Worm (Caenorhabditis elegans): ENCODE results near the gene rpl-35.

The rpl-35 gene

ce11 chrIII:7854494-7855184 is at the start of gene rpl-35 (continued):
- TF ChIP-seq ceh-82 (tag; optimal IDR thresholded peaks at IDR 0.05), result peak; percentile 56
- peak; percentile 99 for TF ChIP-seq arid-1 (GFP tag; conservative IDR thresholded peaks at IDR 0.05)
- peak; percentile 83 for TF ChIP-seq lir-3 (tag; optimal IDR thresholded peaks at IDR 0.05)
- TF ChIP-seq zag-1 (tag; optimal IDR thresholded peaks at IDR 0.05), result peak; percentile 92
- peak in 1 of 2 experiments; percentile 100 for TF ChIP-seq unc-62 (GFP tag; optimal IDR thresholded peaks at IDR 0.05 in 1 of 2)
- TF ChIP-seq unc-62 (tag; optimal IDR thresholded peaks at IDR 0.05), result peak; percentile 32
- peak; percentile 98 for TF ChIP-seq F49E8.2 (tag; optimal IDR thresholded peaks at IDR 0.05; ENCODE audit: borderline replicate concordance)
- peak; percentile 86; the same call in 1 of the 2 replicates for TF ChIP-seq zip-11 (GFP tag; IDR thresholded peaks at IDR 0.05)
- no peak for TF ChIP-seq unc-39 (tag; optimal IDR thresholded peaks at IDR 0.05)
- TF ChIP-seq dve-1 (tag; optimal IDR thresholded peaks at IDR 0.05; ENCODE audit: insufficient read depth), result peak; percentile 100
- peak; percentile 99 for TF ChIP-seq daf-19 (GFP tag; conservative IDR thresholded peaks at IDR 0.05)
- peak; percentile 100 for TF ChIP-seq mep-1 (tag; optimal IDR thresholded peaks at IDR 0.05)
- TF ChIP-seq nhr-25 (tag; optimal IDR thresholded peaks at IDR 0.05; ENCODE audit: borderline replicate concordance, insufficient read depth), result peak; percentile 98
- peak; percentile 88 for TF ChIP-seq cey-2 (tag; optimal IDR thresholded peaks at IDR 0.05; ENCODE audit: borderline replicate concordance, insufficient read depth)
- TF ChIP-seq aha-1 (tag), result peak; percentile 100
- TF ChIP-seq dmd-8 (GFP tag; IDR thresholded peaks at IDR 0.05), result peak; percentile 90
- peak; percentile 99 for TF ChIP-seq lin-1 (GFP tag; IDR thresholded peaks at IDR 0.05)
- peak; percentile 88 for TF ChIP-seq fos-1 (tag; optimal IDR thresholded peaks at IDR 0.05)
- TF ChIP-seq pqm-1 (tag; optimal IDR thresholded peaks at IDR 0.05), result peak; percentile 87
- TF ChIP-seq nhr-10 (tag; optimal IDR thresholded peaks at IDR 0.05), result peak; percentile 97
- TF ChIP-seq D1046.2 (GFP tag; IDR thresholded peaks at IDR 0.05), result peak; percentile 98
- TF ChIP-seq duxl-1 (tag; optimal IDR thresholded peaks at IDR 0.05; ENCODE audit: poor library complexity), result peak; percentile 98
- peak; percentile 99 for TF ChIP-seq nhr-11 (tag; optimal IDR thresholded peaks at IDR 0.05)
- TF ChIP-seq zip-2 (tag; optimal IDR thresholded peaks at IDR 0.05), result peak; percentile 93
- peak; percentile 96 for TF ChIP-seq nhr-48 (tag; optimal IDR thresholded peaks at IDR 0.05)
- TF ChIP-seq snpc-4 (tag; optimal IDR thresholded peaks at IDR 0.05), result peak; percentile 55
- peak; percentile 92 to 96 for TF ChIP-seq hif-1 (tag; optimal IDR thresholded peaks at IDR 0.05)
- peak; percentile 98 for TF ChIP-seq mxl-3 (GFP tag; optimal IDR thresholded peaks at IDR 0.05)
- peak; percentile 97 for TF ChIP-seq saeg-2 (GFP tag; IDR thresholded peaks at IDR 0.05)
- TF ChIP-seq dmd-9 (GFP tag; IDR thresholded peaks at IDR 0.05), result peak; percentile 99
- peak; percentile 99 for TF ChIP-seq nhr-42 (GFP tag; IDR thresholded peaks at IDR 0.05)
- peak; percentile 99 for TF ChIP-seq nhr-6 (tag; optimal IDR thresholded peaks at IDR 0.05)
- TF ChIP-seq nhr-41 (GFP tag; IDR thresholded peaks at IDR 0.05), result peak; percentile 99
- TF ChIP-seq gei-8 (GFP tag; optimal IDR thresholded peaks at IDR 0.05), result peak; percentile 90
- TF ChIP-seq ama-1 (optimal IDR thresholded peaks at IDR 0.05), result peak; percentile 93
- TF ChIP-seq vab-7 (GFP tag; IDR thresholded peaks at IDR 0.05), result peak; percentile 99
- TF ChIP-seq snpc-1.2 (GFP tag; IDR thresholded peaks at IDR 0.05), result peak; percentile 96
- TF ChIP-seq F10B5.3 (tag; optimal IDR thresholded peaks at IDR 0.05), result peak; percentile 93
- peak; percentile 99 for TF ChIP-seq fkh-10 (GFP tag; optimal IDR thresholded peaks at IDR 0.05)
- TF ChIP-seq egl-27 (tag; optimal IDR thresholded peaks at IDR 0.05), result no peak
- TF ChIP-seq nhr-76 (tag; optimal IDR thresholded peaks at IDR 0.05), result peak; percentile 86
- TF ChIP-seq ceh-62 (tag; optimal IDR thresholded peaks at IDR 0.05), result no peak
- peak; percentile 98 for TF ChIP-seq lin-15B (tag; optimal IDR thresholded peaks at IDR 0.05)
- no peak for TF ChIP-seq F26F4.8 (GFP tag; conservative IDR thresholded peaks at IDR 0.05)
- peak; percentile 95 for TF ChIP-seq aly-2 (tag; optimal IDR thresholded peaks at IDR 0.05)
- TF ChIP-seq F37D6.2 (tag; optimal IDR thresholded peaks at IDR 0.05), result peak; percentile 97
- peak; percentile 96 for TF ChIP-seq nhr-111 (GFP tag; optimal IDR thresholded peaks at IDR 0.05)
- peak; percentile 100 for TF ChIP-seq tra-1 (GFP tag; IDR thresholded peaks at IDR 0.05)
- peak; percentile 97 for TF ChIP-seq ces-1 (GFP tag; optimal IDR thresholded peaks at IDR 0.05)
- peak; percentile 95 for TF ChIP-seq Y105C5A.15 (GFP tag; IDR thresholded peaks at IDR 0.05)
- TF ChIP-seq ZK337.2 (GFP tag; IDR thresholded peaks at IDR 0.05), result peak; percentile 99

Measured in whole organism, L4 larva.